Fruit fly (Drosophila melanogaster): ENCODE measurements around the gene Usp5.

dm6 chr3L:3108040-3108615 is 40.0 kb downstream of the Usp5 start:
- TF ChIP-seq usp (GFP tag; optimal IDR thresholded peaks at IDR 0.05) (no peak), psq (optimal IDR thresholded peaks at IDR 0.05) (no peak), EcR (GFP tag; optimal IDR thresholded peaks at IDR 0.05) (no peak), Dll (optimal IDR thresholded peaks at IDR 0.05) (no peak), CG8478 (optimal IDR thresholded peaks at IDR 0.05) (no peak), pan (optimal IDR thresholded peaks at IDR 0.05) (no peak)
